Worm (Caenorhabditis elegans) whole organism, early embryonic: ENCODE data around the gene srd-21.

ENCODE experiments used
- B0310.2 ChIP-seq: sonication (generic microtip); optimal IDR thresholded peaks from 2 replicates; lab custom pipeline; 2016; ENCODE audit warnings: mild to moderate bottlenecking, missing genetic modification characterization, missing compliant biosample characterization
- F13C5.2 ChIP-seq: sonication (generic microtip); optimal IDR thresholded peaks from 2 replicates; lab custom pipeline; 2017; ENCODE audit warnings: mild to moderate bottlenecking, missing genetic modification characterization, inconsistent platforms, missing compliant biosample characterization
- aly-1 ChIP-seq: sonication (generic microtip); optimal IDR thresholded peaks from 2 replicates; lab custom pipeline; 2016; ENCODE audit warnings: missing genetic modification characterization, missing compliant biosample characterization
- ama-1 ChIP-seq: fragments of 150-350 bp; optimal IDR thresholded peaks from 2 replicates; lab custom pipeline; 2014
- ceh-13 ChIP-seq: fragments of 200-800 bp; sonication (Bioruptor generic); optimal IDR thresholded peaks from 2 replicates; lab custom pipeline; 2018; ENCODE audit warnings: mild to moderate bottlenecking, missing genetic modification characterization, missing compliant biosample characterization
- ceh-36 ChIP-seq: sonication (generic microtip); optimal IDR thresholded peaks from 2 replicates; lab custom pipeline; 2016; ENCODE audit warnings: missing genetic modification characterization, inconsistent platforms, missing compliant biosample characterization
- ets-7 ChIP-seq: sonication (generic microtip); optimal IDR thresholded peaks from 2 replicates; lab custom pipeline; 2016; ENCODE audit warnings: missing genotype, missing genetic modification characterization, missing compliant biosample characterization
- flt-1 ChIP-seq: fragments of 200-800 bp; sonication (Bioruptor generic); IDR thresholded peaks from 2 replicates; pipeline ENCODE4 v1.3.6; 2022; ENCODE audit warnings: missing genetic modification characterization, missing compliant biosample characterization
- hmbx-1 ChIP-seq: sonication (generic microtip); optimal IDR thresholded peaks from 2 replicates; lab custom pipeline; 2016; ENCODE audit warnings: mild to moderate bottlenecking, missing genetic modification characterization, missing compliant biosample characterization
- hmg-4 ChIP-seq: fragments of 200-800 bp; sonication (Bioruptor generic); optimal IDR thresholded peaks from 2 replicates; lab custom pipeline; 2018; ENCODE audit warnings: mild to moderate bottlenecking, missing genetic modification characterization, missing compliant biosample characterization
- hnd-1 ChIP-seq: sonication (generic microtip); optimal IDR thresholded peaks from 2 replicates; lab custom pipeline; 2016; ENCODE audit warnings: missing genetic modification characterization, missing compliant biosample characterization
- pes-1 ChIP-seq: fragments of 200-800 bp; sonication (Bioruptor generic); IDR thresholded peaks from 2 replicates; pipeline ENCODE4 v1.3.6; 2022; ENCODE audit warnings: missing genetic modification reagents, missing genetic modification characterization, missing compliant biosample characterization
- scrt-1 ChIP-seq: fragments of 200-800 bp; sonication (Bioruptor generic); IDR thresholded peaks from 2 replicates; pipeline ENCODE4 v1.3.6; 2022; ENCODE audit warnings: missing genetic modification characterization, missing compliant biosample characterization
- sea-1 ChIP-seq: fragments of 200-800 bp; sonication (Bioruptor generic); conservative IDR thresholded peaks from 2 replicates; pipeline ENCODE4 v1.3.6; 2022; ENCODE audit warnings: missing genetic modification characterization, missing compliant biosample characterization
- tbx-11 ChIP-seq: fragments of 200-800 bp; sonication (Bioruptor generic); IDR thresholded peaks from 2 replicates; pipeline ENCODE4 v1.3.6; 2022; ENCODE audit warnings: missing genetic modification characterization, missing compliant biosample characterization
- tbx-37 ChIP-seq: fragments of 200-800 bp; sonication (Bioruptor generic); conservative IDR thresholded peaks from 2 replicates; pipeline ENCODE4 v1.3.6; 2022; ENCODE audit warnings: missing genetic modification reagents, missing genetic modification characterization, missing compliant biosample characterization
- tra-4 ChIP-seq: sonication (generic microtip); optimal IDR thresholded peaks from 2 replicates; lab custom pipeline; 2017; ENCODE audit warnings: missing genetic modification characterization, missing compliant biosample characterization

The srd-21 gene

DNA sequence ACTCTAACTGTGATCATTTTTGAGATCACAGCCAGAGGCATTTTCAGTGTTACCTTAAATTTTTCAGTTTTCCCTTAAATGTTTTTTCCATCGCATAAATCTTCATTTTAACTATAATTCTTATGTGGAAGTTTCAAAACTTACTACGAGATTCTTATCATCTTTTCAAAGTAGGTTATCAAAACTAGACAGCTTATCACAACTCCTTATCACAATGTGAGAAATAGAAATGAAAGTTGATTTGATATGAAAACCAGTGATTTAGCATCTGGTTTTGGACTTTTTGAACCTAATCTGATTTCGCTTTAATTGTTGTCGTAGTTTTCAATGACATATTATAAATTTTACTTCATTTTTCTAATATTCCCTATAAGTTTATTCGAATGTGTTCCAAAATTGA lies 6.2 kb downstream of the srd-21 start, which contains the start of gene mltn-11:
Gene mltn-11, plus strand, starts transcription at position 276 of the 400 bp plus-strand sequence.
- no peak for TF ChIP-seq tbx-11
- no peak for TF ChIP-seq sea-1 (GFP tag; lab: Robert Waterston, UW)
- no peak for TF ChIP-seq flt-1
- TF ChIP-seq hnd-1 (tag; lab: Kevin White, UChicago), result no peak
- no peak for TF ChIP-seq scrt-1 (GFP tag; lab: Robert Waterston, UW)
- no peak for TF ChIP-seq aly-1 (tag; lab: Kevin White, UChicago)
- TF ChIP-seq hmg-4 (GFP tag; lab: Kevin White, UChicago), result no peak
- TF ChIP-seq ama-1 (lab: Kevin White, UChicago), result no peak

DNA sequence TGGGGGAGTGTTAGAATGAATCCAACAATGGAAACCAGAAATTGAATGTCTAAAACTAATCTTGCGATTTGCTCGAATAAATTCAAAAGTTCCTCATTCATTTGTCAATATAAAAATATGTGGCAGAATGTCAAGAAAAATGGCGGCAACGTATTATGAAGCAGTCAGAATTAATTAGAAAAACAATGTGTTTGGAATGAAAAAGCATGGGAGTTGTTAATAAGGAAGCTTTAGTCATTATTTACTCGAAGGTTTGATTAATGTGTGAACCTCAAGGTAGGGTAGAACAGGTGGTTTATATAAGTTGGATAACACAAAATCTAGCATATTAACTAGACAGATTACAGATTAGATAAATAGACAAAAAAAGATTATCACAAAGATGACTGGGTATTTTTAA lies 8.5 kb downstream of the srd-21 start, which contains the start of gene srw-76:
Gene srw-76, minus strand, starts transcription at position 101 of the 400 bp plus-strand sequence.
- TF ChIP-seq B0310.2 (tag; lab: Kevin White, UChicago), result no peak
- no peak for TF ChIP-seq hnd-1 (tag; lab: Kevin White, UChicago)
- TF ChIP-seq ceh-13 (GFP tag; lab: Kevin White, UChicago), result no peak
- no peak for TF ChIP-seq tbx-37 (GFP tag; lab: Robert Waterston, UW)
- no peak for TF ChIP-seq tbx-11
- no peak for TF ChIP-seq ets-7
- TF ChIP-seq hmbx-1 (tag; lab: Kevin White, UChicago), result no peak
- no peak for TF ChIP-seq ama-1 (lab: Kevin White, UChicago)
- TF ChIP-seq tra-4, result no peak
- TF ChIP-seq ceh-36, result no peak
- TF ChIP-seq F13C5.2 (tag; lab: Kevin White, UChicago), result no peak
- TF ChIP-seq hmg-4 (GFP tag; lab: Kevin White, UChicago), result no peak
- no peak for TF ChIP-seq sea-1 (GFP tag; lab: Robert Waterston, UW)
- TF ChIP-seq aly-1 (tag; lab: Kevin White, UChicago), result no peak
- no peak for TF ChIP-seq flt-1
- no peak for TF ChIP-seq pes-1
- no peak for TF ChIP-seq scrt-1 (GFP tag; lab: Robert Waterston, UW)

DNA sequence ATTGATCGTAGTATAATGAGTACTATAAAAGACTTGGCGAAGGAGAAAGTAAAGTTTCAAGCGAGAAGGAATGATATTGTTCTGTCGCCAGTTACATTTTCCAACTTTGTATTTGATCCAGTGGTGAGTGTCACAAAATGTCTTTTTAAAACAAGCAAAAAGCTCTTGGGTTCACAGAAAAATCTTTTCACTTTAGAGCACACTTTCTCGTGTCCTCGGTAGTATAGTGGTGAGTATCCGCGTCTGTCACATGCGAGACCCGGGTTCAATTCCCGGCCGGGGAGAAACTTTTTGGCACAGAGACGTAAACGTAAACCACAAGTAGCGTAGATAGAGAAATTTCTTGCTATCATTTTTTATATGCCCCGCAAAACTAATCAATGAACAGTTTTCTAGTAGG lies 10.7 kb downstream of the srd-21 start:
- TF ChIP-seq hnd-1 (tag; lab: Kevin White, UChicago) (no peak), hmg-4 (GFP tag; lab: Kevin White, UChicago) (no peak), B0310.2 (tag; lab: Kevin White, UChicago) (no peak), scrt-1 (GFP tag; lab: Robert Waterston, UW) (no peak), sea-1 (GFP tag; lab: Robert Waterston, UW) (no peak), tbx-37 (GFP tag; lab: Robert Waterston, UW) (no peak), aly-1 (tag; lab: Kevin White, UChicago) (no peak), tbx-11 (no peak), tra-4 (no peak), ceh-13 (GFP tag; lab: Kevin White, UChicago) (no peak)

DNA sequence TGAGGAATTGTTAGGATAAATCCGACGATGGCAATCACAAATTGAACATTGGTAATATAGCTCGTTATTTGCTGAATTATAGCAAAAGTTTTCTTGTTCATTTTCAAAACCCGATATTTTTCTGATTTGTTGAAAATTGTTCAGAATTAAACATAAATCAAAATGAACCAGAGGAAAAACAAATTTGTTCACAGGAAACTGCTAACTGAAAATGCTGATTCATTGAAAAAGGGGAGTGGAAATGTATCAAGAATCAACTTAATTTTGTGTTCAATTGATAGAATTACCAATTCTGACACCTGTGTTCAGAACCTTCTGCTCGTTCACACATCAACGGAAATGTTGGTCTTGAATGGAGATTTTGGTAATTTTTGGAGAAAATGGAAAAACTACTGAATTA lies 13.9 kb downstream of the srd-21 start, which contains the start of gene srw-77:
Gene srw-77, minus strand, starts transcription at position 101 of the 400 bp plus-strand sequence.
- TF ChIP-seq ama-1 (lab: Kevin White, UChicago) (no peak), tbx-37 (GFP tag; lab: Robert Waterston, UW) (no peak), tra-4 (no peak), flt-1 (no peak), tbx-11 (no peak), scrt-1 (GFP tag; lab: Robert Waterston, UW) (no peak), hmg-4 (GFP tag; lab: Kevin White, UChicago) (no peak), B0310.2 (tag; lab: Kevin White, UChicago) (no peak), F13C5.2 (tag; lab: Kevin White, UChicago) (no peak), ceh-13 (GFP tag; lab: Kevin White, UChicago) (no peak), ets-7 (no peak), hnd-1 (tag; lab: Kevin White, UChicago) (no peak)

DNA sequence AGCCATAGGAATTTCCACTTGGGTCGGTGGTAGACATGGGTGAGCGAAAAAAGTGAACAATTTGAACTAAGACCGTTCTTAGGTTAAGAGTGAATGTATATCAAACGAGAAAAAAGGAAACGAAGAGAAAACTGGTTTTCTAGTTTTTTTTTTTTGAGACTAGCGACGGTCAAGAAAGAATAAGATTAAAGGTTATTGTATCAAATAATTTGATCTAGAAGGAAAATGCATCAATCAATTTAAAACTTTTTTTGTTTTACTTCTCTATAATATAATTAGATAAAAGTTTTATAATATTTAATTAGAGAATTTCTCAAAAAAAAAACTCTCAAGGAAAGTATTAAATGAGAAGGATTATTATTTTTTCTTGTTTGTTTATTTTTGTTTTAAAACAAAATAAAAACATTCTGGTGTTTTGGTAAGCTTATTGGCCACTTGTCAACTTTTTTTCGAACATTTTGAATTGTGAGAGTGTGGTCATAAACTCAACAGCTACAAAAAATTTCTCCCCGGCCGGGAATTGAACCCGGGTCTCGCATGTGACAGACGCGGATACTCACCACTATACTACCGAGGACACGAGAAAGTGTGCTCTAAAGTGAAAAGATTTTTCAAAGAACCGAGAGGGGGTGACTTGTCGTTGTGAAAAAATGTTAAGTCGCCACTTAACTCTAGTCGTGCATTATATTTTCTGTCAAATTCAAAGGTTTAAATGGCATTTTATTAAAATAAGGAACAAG lies 15.7 kb downstream of the srd-21 start, which contains the start of gene W06G6.17:
Gene W06G6.17, minus strand, starts transcription at position 51 of the 740 bp plus-strand sequence.
- TF ChIP-seq ceh-13 (GFP tag; lab: Kevin White, UChicago), result no peak

DNA sequence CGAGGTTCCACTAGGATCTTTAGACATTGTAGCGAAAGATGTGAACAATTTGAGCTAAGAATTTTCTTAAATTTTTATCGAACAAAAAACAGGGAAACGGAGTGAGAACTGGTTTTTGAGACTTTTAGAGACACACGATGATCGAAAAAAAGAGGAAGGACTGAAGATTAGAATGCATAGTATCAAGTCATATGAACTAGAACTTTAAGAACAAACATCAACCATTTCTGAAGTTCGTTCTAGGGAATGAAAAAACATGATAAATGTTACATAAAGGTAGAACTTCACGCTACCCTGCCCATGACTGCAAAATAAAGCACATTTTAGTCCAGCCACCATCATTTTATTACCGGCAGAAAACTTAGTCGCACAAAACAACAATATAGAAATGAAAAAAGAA lies 16.7 kb downstream of the srd-21 start, which contains the start of gene W06G6.9:
Gene W06G6.9, minus strand, starts transcription at position 101 of the 400 bp plus-strand sequence.
- no peak for TF ChIP-seq hmg-4 (GFP tag; lab: Kevin White, UChicago)
- TF ChIP-seq ets-7, result no peak
- no peak for TF ChIP-seq tbx-37 (GFP tag; lab: Robert Waterston, UW)
- no peak for TF ChIP-seq ama-1 (lab: Kevin White, UChicago)
- no peak for TF ChIP-seq sea-1 (GFP tag; lab: Robert Waterston, UW)
- TF ChIP-seq tbx-11, result no peak
- no peak for TF ChIP-seq hmbx-1 (tag; lab: Kevin White, UChicago)
- TF ChIP-seq flt-1, result no peak
- TF ChIP-seq pes-1, result no peak
- TF ChIP-seq scrt-1 (GFP tag; lab: Robert Waterston, UW), result no peak
- TF ChIP-seq B0310.2 (tag; lab: Kevin White, UChicago), result no peak

DNA sequence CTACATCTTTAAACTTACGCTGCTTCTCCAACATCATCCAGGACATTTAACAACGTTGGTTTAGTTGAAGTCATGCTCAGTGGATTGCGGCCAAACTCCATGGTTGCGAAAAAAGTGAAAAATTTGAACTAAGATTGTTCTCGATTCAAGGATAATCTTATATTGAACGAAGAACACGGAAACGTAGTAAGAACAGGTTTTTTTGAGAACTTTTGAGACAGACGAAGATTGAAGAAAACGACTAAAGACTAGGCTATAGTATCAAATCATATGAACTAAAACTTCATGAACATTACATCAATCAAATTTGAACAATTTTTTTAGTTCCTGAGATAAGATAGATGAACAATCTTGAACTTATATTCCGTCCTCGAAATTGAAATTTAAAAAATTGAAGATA lies 17.4 kb downstream of the srd-21 start, which contains the start of gene W06G6.10:
Gene W06G6.10, minus strand, starts transcription at position 101 of the 400 bp plus-strand sequence.
- no peak for TF ChIP-seq tbx-37 (GFP tag; lab: Robert Waterston, UW)
- no peak for TF ChIP-seq tbx-11
- TF ChIP-seq hmg-4 (GFP tag; lab: Kevin White, UChicago), result no peak
- TF ChIP-seq ama-1 (lab: Kevin White, UChicago), result no peak
- TF ChIP-seq F13C5.2 (tag; lab: Kevin White, UChicago), result no peak
- TF ChIP-seq pes-1, result no peak
- TF ChIP-seq ceh-36, result no peak
- TF ChIP-seq tra-4, result no peak
- TF ChIP-seq hnd-1 (tag; lab: Kevin White, UChicago), result no peak
- TF ChIP-seq sea-1 (GFP tag; lab: Robert Waterston, UW), result no peak
- no peak for TF ChIP-seq ceh-13 (GFP tag; lab: Kevin White, UChicago)
